Worm (Caenorhabditis elegans): ENCODE results near the gene F57G4.11.

The F57G4.11 gene

DNA sequence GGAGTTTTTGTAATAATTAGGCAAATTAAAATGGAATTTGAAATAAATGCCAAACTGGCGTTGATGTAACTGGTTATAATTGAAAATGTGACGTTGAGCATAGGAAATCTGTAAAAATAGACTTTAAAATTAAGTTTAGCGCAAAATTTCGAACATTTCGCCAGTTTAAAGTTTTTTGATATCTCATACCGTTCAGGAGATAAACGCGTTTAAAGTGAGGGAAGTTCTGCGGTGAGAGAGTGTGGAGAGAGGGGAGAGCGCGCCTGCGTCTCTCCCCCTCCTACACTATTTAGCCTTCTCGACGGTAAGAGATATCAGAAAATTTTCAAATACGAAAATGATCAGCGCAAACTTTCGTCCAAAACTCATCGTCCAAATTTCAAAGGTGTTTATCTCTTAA lies 51.5 kb downstream of the F57G4.11 start, which contains the start of gene str-92:
str-92 (minus strand) TSS at position 101 of the 400 bp plus-strand sequence.
- TF ChIP-seq F13C5.2 (tag; optimal IDR thresholded peaks at IDR 0.05) (no peak), tra-4 (tag; optimal IDR thresholded peaks at IDR 0.05) (no peak), tbx-37 (GFP tag; conservative IDR thresholded peaks at IDR 0.05) (no peak), hmbx-1 (tag; optimal IDR thresholded peaks at IDR 0.05) (no peak), tbx-11 (GFP tag; IDR thresholded peaks at IDR 0.05) (no peak), hmg-4 (GFP tag; optimal IDR thresholded peaks at IDR 0.05) (no peak), ceh-36 (tag; optimal IDR thresholded peaks at IDR 0.05) (no peak), hnd-1 (tag; optimal IDR thresholded peaks at IDR 0.05) (no peak), aly-1 (tag; optimal IDR thresholded peaks at IDR 0.05) (no peak), ceh-13 (GFP tag; optimal IDR thresholded peaks at IDR 0.05) (no peak), ama-1 (optimal IDR thresholded peaks at IDR 0.05) (no peak)
